Worm (Caenorhabditis elegans) whole organism, L1 larva: ENCODE measurements around the gene glod-4.
A peak's percentile ranks its signal among the peaks of the same experiment; 100 is the strongest.

Source experiments
- ceh-82 ChIP-seq, 3 experiments: fragments of 150-350 bp in 1 of 3; sonication (generic microtip) in 2 of 3; optimal IDR thresholded peaks; 2 replicates each; lab custom pipeline; 2014 to 2017; ENCODE audit warnings: missing biosample characterization in 3 of 3, missing genetic modification characterization in 3 of 3
- ets-5 ChIP-seq: fragments of 200-800 bp; sonication (Bioruptor generic); IDR thresholded peaks from 2 replicates; pipeline ENCODE4 v1.3.6; 2022; ENCODE audit warnings: missing genetic modification characterization, missing compliant biosample characterization
- lin-15B ChIP-seq: fragments of 150-350 bp; sonication (generic microtip); optimal IDR thresholded peaks from 3 replicates; lab custom pipeline; 2014; ENCODE audit warnings: missing biosample characterization, missing genetic modification characterization
- skn-1 ChIP-seq: fragments of 150-350 bp; optimal IDR thresholded peaks from 2 replicates; lab custom pipeline; 2014; ENCODE audit warnings: missing biosample characterization, missing genetic modification characterization

Gene glod-4

ce11 chrIII:4204072-4204471 is 50.7 kb downstream of the glod-4 start, which contains the start of the genes pelo-1 and R74.7 (continued):
- TF ChIP-seq ceh-82 (tag; optimal IDR thresholded peaks at IDR 0.05; lab: Kevin White, UChicago) (peak in 2 of 3 experiments; percentile 11 to 38), lin-15B (tag; lab: Kevin White, UChicago) (peak; percentile 21), skn-1 (tag; lab: Kevin White, UChicago) (peak; percentile 79), ets-5 (no peak)
